Fruit fly (Drosophila melanogaster): ENCODE results near the gene hth.

dm6 chr3R:10680825-10681681 is 41.7 kb upstream of the hth start, which contains the start of gene Phyhd1:
- no peak for TF ChIP-seq CG8478 (optimal IDR thresholded peaks at IDR 0.05)
- no peak for TF ChIP-seq Dll (optimal IDR thresholded peaks at IDR 0.05)
- TF ChIP-seq pan (optimal IDR thresholded peaks at IDR 0.05), result no peak
- no peak for TF ChIP-seq psq (optimal IDR thresholded peaks at IDR 0.05)
- no peak for TF ChIP-seq usp (GFP tag; optimal IDR thresholded peaks at IDR 0.05)
